Fruit fly (Drosophila melanogaster) whole organism, larva: ENCODE measurements around the gene CG33293.

Source experiments
- noc ChIP-seq: fragments of 200-800 bp; sonication (Bioruptor generic); optimal IDR thresholded peaks from 3 replicates; lab custom pipeline; 2019; ENCODE audit warnings: missing biosample characterization, mild to moderate bottlenecking, missing genetic modification characterization, moderate library complexity

CG33293 gene

DNA sequence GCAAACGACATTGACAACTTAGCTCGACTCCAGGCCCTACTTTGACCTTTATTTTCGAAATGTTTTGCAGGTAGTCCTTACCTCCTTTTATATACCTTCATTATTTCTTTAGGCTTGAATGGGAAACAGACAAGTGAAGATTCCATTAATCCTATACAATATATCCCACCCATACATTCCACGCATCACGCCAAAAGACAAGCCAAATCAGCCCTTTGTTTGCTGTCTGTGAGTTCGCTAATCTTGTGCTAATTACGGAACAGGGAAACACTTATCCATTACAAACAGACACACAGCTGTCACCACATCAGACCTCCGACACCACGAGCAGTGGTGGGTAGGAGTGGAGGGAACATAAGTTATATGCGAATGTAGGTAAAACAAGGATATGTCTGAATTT, at the start of gene CG33293:
Gene CG33293 (minus strand): TSS at position 15 of the 400 bp plus-strand sequence.
- no peak for TF ChIP-seq noc (tag; lab: Kevin White, UChicago)

dm6 chr3R:5287965-5288364, 47.4 kb upstream of the CG33293 start:
- no peak for TF ChIP-seq noc (tag; lab: Kevin White, UChicago)

DNA sequence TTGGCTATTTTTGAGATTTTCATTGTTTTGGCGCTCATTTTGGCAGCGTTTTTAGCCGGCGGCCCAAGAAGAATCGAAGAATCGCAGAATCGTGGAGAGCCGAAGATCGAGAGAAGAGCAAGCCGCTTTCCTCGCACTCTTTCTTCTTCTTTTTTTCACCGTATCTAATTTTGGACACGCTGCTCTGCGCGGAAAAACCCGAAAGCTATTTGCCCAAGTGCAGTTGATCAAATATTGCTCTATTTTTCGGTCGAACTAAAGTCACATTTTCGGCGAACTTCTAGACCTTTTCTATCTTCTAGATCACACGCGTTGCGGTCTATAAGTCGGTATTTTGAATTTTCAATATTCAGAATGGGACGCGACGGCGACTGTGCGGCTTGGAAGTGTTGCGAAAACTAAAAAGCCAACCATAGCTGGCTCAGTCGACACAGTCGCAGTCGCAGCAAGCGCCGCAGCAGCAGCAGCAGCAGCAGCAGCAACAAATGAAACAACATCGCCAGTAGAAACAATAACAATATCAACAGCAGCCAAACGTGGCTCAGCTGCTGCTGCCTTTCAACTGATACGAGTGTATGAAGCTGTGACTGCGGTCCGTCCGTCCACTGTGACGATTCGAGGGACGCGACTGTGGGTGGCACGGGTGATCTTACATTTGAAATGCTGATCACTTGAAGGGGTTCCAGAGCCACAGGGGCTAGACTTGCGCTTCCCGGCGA, 46.5 kb upstream of the CG33293 start:
- peak; percentile 16 for TF ChIP-seq noc (tag; lab: Kevin White, UChicago)

DNA sequence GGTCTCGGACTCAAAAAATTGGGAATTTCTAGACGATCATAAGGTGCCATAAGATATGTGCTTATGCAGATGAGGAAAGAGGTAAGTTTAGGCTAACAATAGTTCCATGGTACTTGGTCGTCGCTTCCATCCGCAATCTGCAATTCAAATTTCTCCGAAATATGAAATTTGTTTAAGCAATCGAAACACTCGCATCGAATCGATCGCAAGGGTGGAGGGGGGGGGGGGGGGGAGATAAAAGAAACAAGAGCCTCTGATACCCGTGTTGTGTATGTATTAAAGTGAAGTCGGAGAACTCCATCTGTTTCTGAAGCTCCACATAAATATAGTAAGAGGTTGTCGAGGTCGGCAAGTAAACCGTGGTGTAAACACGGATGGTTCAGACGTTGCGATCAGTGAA, 45.4 kb upstream of the CG33293 start:
- no peak for TF ChIP-seq noc (tag; lab: Kevin White, UChicago)

DNA sequence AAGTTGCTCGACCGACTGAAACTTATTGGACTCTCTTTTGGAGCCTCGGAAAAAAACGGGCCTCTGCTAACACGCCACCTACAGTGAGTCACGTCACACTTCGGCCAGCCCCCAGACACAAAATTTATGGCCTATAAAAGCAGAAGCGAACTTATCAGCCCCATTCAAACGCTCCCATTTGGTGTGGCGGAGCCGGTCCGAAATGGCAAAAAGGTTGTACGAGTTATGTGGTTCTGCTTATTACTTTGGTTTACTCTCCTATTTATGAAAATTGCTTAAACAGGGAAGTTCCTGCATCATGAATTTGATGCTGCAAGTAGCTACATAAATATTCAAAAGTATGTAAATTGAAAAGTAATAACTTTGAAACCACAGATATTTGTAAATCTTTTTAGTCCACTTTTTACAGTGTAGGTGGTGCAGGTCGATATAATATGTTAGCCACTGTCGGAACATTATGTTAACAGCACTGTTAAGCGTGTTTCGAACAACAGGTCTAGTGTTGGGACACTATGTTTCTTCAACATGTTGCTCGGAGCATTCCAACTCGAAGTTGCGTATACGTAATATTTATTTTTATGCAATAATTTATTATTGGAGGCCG, 42.9 kb upstream of the CG33293 start:
- peak; percentile 93 for TF ChIP-seq noc (tag; lab: Kevin White, UChicago)

DNA sequence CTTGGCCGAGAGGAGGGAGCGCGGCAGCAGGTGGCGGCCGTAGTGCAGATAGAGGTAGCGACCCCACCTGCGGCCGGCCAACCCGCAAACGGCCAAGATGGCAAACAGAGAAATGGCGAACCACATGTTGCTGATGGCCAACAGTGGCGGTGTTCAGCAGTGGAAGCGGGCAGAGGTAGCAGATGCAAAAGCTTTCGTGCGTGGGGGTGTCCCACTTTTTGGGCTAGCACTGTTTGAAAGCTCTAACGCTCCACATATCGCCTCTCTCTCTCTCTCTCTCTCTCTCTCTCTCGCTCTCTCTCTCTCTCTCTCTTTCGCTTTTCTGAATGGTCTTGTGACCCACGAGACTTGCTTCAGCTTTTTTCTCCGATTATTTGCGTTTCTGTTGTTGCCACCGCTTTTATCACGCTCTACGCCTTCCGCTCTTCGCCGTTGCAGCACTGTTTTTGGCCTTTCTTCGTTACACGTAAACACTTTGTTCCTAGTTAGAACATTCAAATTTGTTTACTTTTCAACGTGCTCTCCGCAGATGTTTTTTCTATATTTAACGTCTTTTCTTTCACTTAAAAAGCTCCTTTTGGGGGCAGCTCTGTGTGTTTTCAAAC, 42.3 kb upstream of the CG33293 start:
- TF ChIP-seq noc (tag; lab: Kevin White, UChicago) = no peak

- TF ChIP-seq noc (tag; lab: Kevin White, UChicago) = no peak
These were observed 40.6 kb upstream of the CG33293 start for dm6 chr3R:5281094-5281493.

- no peak for TF ChIP-seq noc (tag; lab: Kevin White, UChicago)
These were observed 39.8 kb upstream of the CG33293 start for dm6 chr3R:5280380-5280779.

DNA sequence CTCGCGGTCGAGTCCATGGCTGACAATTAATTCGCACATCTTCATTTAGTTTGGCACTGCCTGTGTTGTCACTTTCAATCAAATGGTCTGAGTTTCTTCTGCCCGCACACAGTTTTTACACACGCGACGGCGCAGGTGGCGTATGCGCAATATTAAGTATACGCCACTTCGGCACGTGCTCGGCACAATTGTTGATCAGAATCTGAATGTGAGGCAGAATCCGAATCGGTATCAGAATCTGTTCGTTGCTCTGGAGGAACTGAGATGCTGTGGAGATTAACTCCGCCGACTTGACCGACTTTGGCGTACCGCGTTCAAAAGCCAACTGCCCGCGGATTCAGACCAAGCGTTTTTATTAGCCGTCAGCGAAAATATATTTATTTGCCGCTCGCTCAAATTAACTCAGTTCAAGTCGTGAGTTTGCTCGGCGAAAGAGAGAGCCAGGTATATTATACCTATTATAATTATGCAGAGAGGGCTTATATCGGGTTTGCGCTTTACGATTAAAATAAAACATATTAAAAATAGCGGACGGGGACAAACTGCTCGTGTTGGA, 39.2 kb upstream of the CG33293 start:
- no peak for TF ChIP-seq noc (tag; lab: Kevin White, UChicago)

DNA sequence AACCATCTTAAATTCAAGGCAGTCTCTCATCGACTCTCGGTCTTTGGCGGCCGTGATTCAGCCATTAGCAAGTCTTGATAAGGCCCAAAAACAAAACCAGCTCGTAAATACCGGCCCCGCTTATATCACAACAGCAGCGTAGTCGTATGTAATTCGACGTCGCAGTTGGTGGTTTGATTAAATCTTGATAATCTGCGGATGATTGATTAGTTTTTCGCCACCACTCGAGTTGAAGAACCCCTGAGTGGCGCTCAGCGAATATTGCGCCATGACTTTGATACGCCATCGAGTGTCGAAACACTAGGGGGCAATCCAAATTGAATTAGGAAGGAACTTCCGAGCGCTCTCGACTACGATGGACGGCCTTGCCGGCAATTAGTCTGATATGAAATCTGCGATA, 38.1 kb upstream of the CG33293 start:
- TF ChIP-seq noc (tag; lab: Kevin White, UChicago) = peak; percentile 41

dm6 chr3R:5277735-5278134, 37.2 kb upstream of the CG33293 start, which contains the start of gene CG31538:
Gene CG31538, minus strand, starts transcription at chr3R:5277835.
- TF ChIP-seq noc (tag; lab: Kevin White, UChicago) = no peak

dm6 chr3R:5270806-5271205, 30.3 kb upstream of the CG33293 start:
- TF ChIP-seq noc (tag; lab: Kevin White, UChicago) = no peak

DNA sequence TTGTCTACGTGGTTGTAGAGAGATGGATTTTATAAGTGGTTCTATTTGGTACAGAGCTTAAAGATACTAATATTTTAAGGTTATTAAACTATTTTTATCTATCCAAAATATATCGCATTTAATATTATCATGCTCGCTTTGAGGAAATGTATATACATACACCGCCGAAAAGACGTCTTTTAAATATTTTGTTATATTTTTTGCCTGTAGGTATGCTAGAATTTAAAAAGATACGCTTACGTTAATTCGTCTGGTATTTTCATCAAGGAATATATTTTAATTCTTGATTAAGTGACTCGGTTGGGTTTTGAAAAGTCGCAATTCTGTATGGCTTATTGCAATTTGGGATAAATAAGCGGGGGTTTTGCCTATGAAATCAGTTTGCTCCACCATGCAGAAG, 28.0 kb upstream of the CG33293 start:
- no peak for TF ChIP-seq noc (tag; lab: Kevin White, UChicago)

DNA sequence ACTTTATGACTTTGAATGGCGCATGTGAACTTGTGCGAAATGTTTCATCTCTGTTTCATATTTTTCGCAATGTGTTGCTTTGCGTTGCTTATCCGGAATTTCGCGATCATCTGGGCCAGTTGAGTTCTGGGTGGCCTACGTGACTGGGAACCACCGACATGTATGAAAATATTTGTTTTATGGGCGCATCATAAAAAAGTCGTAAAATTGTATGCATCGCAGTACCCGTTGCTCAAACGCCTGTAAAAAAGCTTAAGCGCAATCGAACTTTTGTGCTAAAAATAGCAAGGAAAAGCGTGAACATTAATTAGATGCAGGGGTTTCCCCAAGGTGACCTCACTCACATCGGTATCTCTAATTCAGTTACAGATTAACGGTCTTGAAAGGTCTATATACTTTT, 25.7 kb upstream of the CG33293 start:
- TF ChIP-seq noc (tag; lab: Kevin White, UChicago) = no peak

dm6 chr3R:5264251-5265098, 23.9 kb upstream of the CG33293 start:
- TF ChIP-seq noc (tag; lab: Kevin White, UChicago) = peak; percentile 72
